Worm (Caenorhabditis elegans) whole organism, mixed stage, embryonic: ENCODE data around the gene ceh-76.

ENCODE experiments used
- M03D4.4 ChIP-seq: sonication (generic microtip); optimal IDR thresholded peaks from 2 replicates; lab custom pipeline; 2017; ENCODE audit warnings: mild to moderate bottlenecking, missing genetic modification characterization, missing compliant biosample characterization
- bed-3 ChIP-seq: fragments of 200-800 bp; sonication (Bioruptor generic); optimal IDR thresholded peaks from 3 replicates; lab custom pipeline; 2018; ENCODE audit warnings: mild to moderate bottlenecking, missing genetic modification characterization, moderate library complexity, missing compliant biosample characterization
- blmp-1 ChIP-seq: fragments of 150-350 bp; optimal IDR thresholded peaks from 2 replicates; lab custom pipeline; 2014; ENCODE audit warnings: missing biosample characterization, missing genetic modification characterization
- ceh-39 ChIP-seq: fragments of 150-350 bp; optimal IDR thresholded peaks from 2 replicates; lab custom pipeline; 2014; ENCODE audit warnings: missing biosample characterization, missing genetic modification characterization
- ceh-43 ChIP-seq: fragments of 200-800 bp; sonication (Bioruptor generic); optimal IDR thresholded peaks from 2 replicates; lab custom pipeline; 2018; ENCODE audit warnings: mild to moderate bottlenecking, missing genetic modification characterization, moderate library complexity, missing compliant biosample characterization
- ceh-83 ChIP-seq: fragments of 200-800 bp; sonication (Bioruptor generic); optimal IDR thresholded peaks from 2 replicates; lab custom pipeline; 2018; ENCODE audit warnings: mild to moderate bottlenecking, missing genetic modification characterization, missing compliant biosample characterization
- ces-1 ChIP-seq: fragments of 150-350 bp; optimal IDR thresholded peaks from 2 replicates; lab custom pipeline; 2014; ENCODE audit warnings: missing biosample characterization, missing genetic modification reagents, missing genetic modification characterization
- drap-1 ChIP-seq: fragments of 200-800 bp; sonication (Bioruptor generic); optimal IDR thresholded peaks from 3 replicates; lab custom pipeline; 2018; ENCODE audit warnings: mild to moderate bottlenecking, missing genetic modification characterization, missing compliant biosample characterization
- elt-1 ChIP-seq: sonication (generic microtip); optimal IDR thresholded peaks from 2 replicates; lab custom pipeline; 2017; ENCODE audit warnings: missing genetic modification characterization, mild to moderate bottlenecking, missing compliant biosample characterization, antibody characterized with exemption, moderate library complexity, borderline replicate concordance; ENCODE audit not compliant: insufficient read depth
- elt-3 ChIP-seq: fragments of 150-350 bp; optimal IDR thresholded peaks from 2 replicates; lab custom pipeline; 2014; ENCODE audit warnings: missing biosample characterization, missing genetic modification characterization
- ham-2 ChIP-seq: fragments of 200-800 bp; sonication (Bioruptor generic); optimal IDR thresholded peaks from 2 replicates; lab custom pipeline; 2018; ENCODE audit warnings: mild to moderate bottlenecking, missing genetic modification characterization, missing compliant biosample characterization
- hlh-1 ChIP-seq: fragments of 150-350 bp; optimal IDR thresholded peaks from 2 replicates; lab custom pipeline; 2014; ENCODE audit warnings: missing biosample characterization, missing genetic modification reagents, missing genetic modification characterization
- lin-13 ChIP-seq: fragments of 150-350 bp; optimal IDR thresholded peaks from 2 replicates; lab custom pipeline; 2014; ENCODE audit warnings: missing biosample characterization, missing genetic modification characterization
- lsy-2 ChIP-seq: fragments of 150-350 bp; optimal IDR thresholded peaks from 2 replicates; lab custom pipeline; 2014; ENCODE audit warnings: missing biosample characterization, missing genetic modification characterization
- mab-5 ChIP-seq: fragments of 150-350 bp; optimal IDR thresholded peaks from 2 replicates; lab custom pipeline; 2014; ENCODE audit warnings: missing biosample characterization, missing genetic modification characterization
- mep-1 ChIP-seq: fragments of 150-350 bp; optimal IDR thresholded peaks from 2 replicates; lab custom pipeline; 2017; ENCODE audit warnings: missing biosample characterization, missing genetic modification reagents, missing genetic modification characterization, inconsistent platforms
- mls-2 ChIP-seq: sonication (generic microtip); optimal IDR thresholded peaks from 2 replicates; lab custom pipeline; 2016; ENCODE audit warnings: mild to moderate bottlenecking, missing genetic modification characterization, moderate library complexity, missing compliant biosample characterization
- nhr-12 ChIP-seq: fragments of 150-350 bp; optimal IDR thresholded peaks from 2 replicates; lab custom pipeline; 2014; ENCODE audit warnings: missing biosample characterization, missing genetic modification characterization
- nhr-2 ChIP-seq: fragments of 150-350 bp; optimal IDR thresholded peaks from 2 replicates; lab custom pipeline; 2014; ENCODE audit warnings: missing biosample characterization, missing genetic modification characterization
- nhr-237 ChIP-seq: fragments of 150-350 bp; optimal IDR thresholded peaks from 2 replicates; lab custom pipeline; 2014; ENCODE audit warnings: missing biosample characterization, missing genetic modification characterization
- nhr-28 ChIP-seq: fragments of 150-350 bp; optimal IDR thresholded peaks from 2 replicates; lab custom pipeline; 2014; ENCODE audit warnings: missing biosample characterization, missing genetic modification characterization
- sem-2 ChIP-seq: fragments of 200-800 bp; sonication (Bioruptor generic); optimal IDR thresholded peaks from 2 replicates; lab custom pipeline; 2018; ENCODE audit warnings: mild to moderate bottlenecking, missing genetic modification characterization, missing compliant biosample characterization
- snpc-4 ChIP-seq: fragments of 150-350 bp; optimal IDR thresholded peaks from 2 replicates; lab custom pipeline; 2014; ENCODE audit warnings: missing biosample characterization, missing genetic modification characterization
- sptf-1 ChIP-seq: sonication (generic microtip); optimal IDR thresholded peaks from 2 replicates; lab custom pipeline; 2017; ENCODE audit warnings: mild to moderate bottlenecking, missing genetic modification characterization, moderate library complexity, missing compliant biosample characterization
- tbx-8 ChIP-seq: fragments of 200-800 bp; sonication (Bioruptor generic); optimal IDR thresholded peaks from 2 replicates; lab custom pipeline; 2018; ENCODE audit warnings: mild to moderate bottlenecking, missing genetic modification characterization, moderate library complexity, missing compliant biosample characterization
- unc-120 ChIP-seq: sonication (generic microtip); optimal IDR thresholded peaks from 2 replicates; lab custom pipeline; 2017; ENCODE audit warnings: missing genetic modification characterization, missing compliant biosample characterization; ENCODE audit not compliant: poor library complexity, severe bottlenecking
- unc-62 ChIP-seq: fragments of 150-350 bp; optimal IDR thresholded peaks from 2 replicates; lab custom pipeline; 2014; ENCODE audit warnings: missing biosample characterization, missing genetic modification reagents, missing genetic modification characterization
- zip-8 ChIP-seq: fragments of 150-350 bp; optimal IDR thresholded peaks from 2 replicates; lab custom pipeline; 2014; ENCODE audit warnings: missing biosample characterization, missing genetic modification characterization
- ztf-11 ChIP-seq: fragments of 150-350 bp; optimal IDR thresholded peaks from 2 replicates; lab custom pipeline; 2014; ENCODE audit warnings: missing biosample characterization, missing genetic modification characterization

The ceh-76 gene

ce11 chrV:8013901-8014388, 19.5 kb upstream of the ceh-76 start, which contains the start of gene Y97E10AR.6:
Y97E10AR.6 (minus strand) TSS chrV:8013951.
- TF ChIP-seq unc-120, result peak; percentile 28
- TF ChIP-seq elt-1, result no peak
- no peak for TF ChIP-seq unc-62
- no peak for TF ChIP-seq zip-8
- no peak for TF ChIP-seq elt-3 (tag; lab: Kevin White, UChicago)
- no peak for TF ChIP-seq sem-2
- TF ChIP-seq snpc-4 (tag; lab: Kevin White, UChicago), result no peak
- no peak for TF ChIP-seq ceh-39 (tag; lab: Kevin White, UChicago)
- TF ChIP-seq mep-1, result no peak
- peak; percentile 47 for TF ChIP-seq ces-1

- no peak for TF ChIP-seq hlh-1 (tag; lab: Kevin White, UChicago)
- TF ChIP-seq ceh-43, result no peak
- TF ChIP-seq elt-3 (tag; lab: Kevin White, UChicago), result no peak
- no peak for TF ChIP-seq ztf-11 (tag; lab: Kevin White, UChicago)
- TF ChIP-seq ceh-39 (tag; lab: Kevin White, UChicago), result no peak
- no peak for TF ChIP-seq ces-1
- TF ChIP-seq mab-5 (tag; lab: Kevin White, UChicago), result no peak
- no peak for TF ChIP-seq tbx-8
- no peak for TF ChIP-seq nhr-28 (tag; lab: Kevin White, UChicago)
- TF ChIP-seq ham-2 (GFP tag; lab: Kevin White, UChicago), result no peak
- TF ChIP-seq sptf-1 (tag; lab: Kevin White, UChicago), result no peak
- TF ChIP-seq mls-2 (tag; lab: Kevin White, UChicago), result no peak
- TF ChIP-seq unc-120, result no peak
- TF ChIP-seq nhr-12 (tag; lab: Kevin White, UChicago), result no peak
- TF ChIP-seq snpc-4 (tag; lab: Kevin White, UChicago), result no peak
- no peak for TF ChIP-seq nhr-2 (tag; lab: Kevin White, UChicago)
- no peak for TF ChIP-seq nhr-237 (tag; lab: Kevin White, UChicago)
- no peak for TF ChIP-seq M03D4.4 (tag; lab: Kevin White, UChicago)
- TF ChIP-seq sem-2, result no peak
Observed at ce11 chrV:8012032-8012431, 17.6 kb upstream of the ceh-76 start, which contains the start of gene rpb-9. rpb-9 (minus strand) TSS chrV:8012345.

DNA sequence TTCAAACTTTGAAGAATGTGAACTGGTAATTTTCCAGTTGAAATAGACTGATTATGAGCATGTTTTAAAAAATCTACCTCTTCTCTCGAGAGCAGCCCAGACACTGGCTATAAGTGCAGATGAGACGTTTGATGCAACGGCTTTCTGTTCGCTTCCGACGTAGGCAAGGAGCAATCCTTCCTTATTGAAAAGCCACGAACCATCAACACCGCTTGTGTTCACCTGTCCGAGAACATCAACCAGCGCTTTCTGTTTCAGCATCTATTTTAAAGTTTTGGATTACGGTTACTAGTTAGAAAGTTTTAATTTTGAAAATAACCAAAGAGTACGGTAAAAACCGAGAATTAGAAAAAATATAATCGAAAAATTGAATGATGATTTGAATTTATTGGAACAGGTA, 16.4 kb upstream of the ceh-76 start, which contains the start of gene lmtr-2:
TSS of gene lmtr-2 (minus strand) at position 261 of the 400 bp plus-strand sequence.
- TF ChIP-seq ham-2 (GFP tag; lab: Kevin White, UChicago) (no peak), lsy-2 (no peak), mep-1 (no peak), lin-13 (tag; lab: Kevin White, UChicago) (no peak), blmp-1 (no peak), tbx-8 (no peak), snpc-4 (tag; lab: Kevin White, UChicago) (no peak), bed-3 (GFP tag; lab: Kevin White, UChicago) (no peak), mls-2 (tag; lab: Kevin White, UChicago) (no peak)

DNA sequence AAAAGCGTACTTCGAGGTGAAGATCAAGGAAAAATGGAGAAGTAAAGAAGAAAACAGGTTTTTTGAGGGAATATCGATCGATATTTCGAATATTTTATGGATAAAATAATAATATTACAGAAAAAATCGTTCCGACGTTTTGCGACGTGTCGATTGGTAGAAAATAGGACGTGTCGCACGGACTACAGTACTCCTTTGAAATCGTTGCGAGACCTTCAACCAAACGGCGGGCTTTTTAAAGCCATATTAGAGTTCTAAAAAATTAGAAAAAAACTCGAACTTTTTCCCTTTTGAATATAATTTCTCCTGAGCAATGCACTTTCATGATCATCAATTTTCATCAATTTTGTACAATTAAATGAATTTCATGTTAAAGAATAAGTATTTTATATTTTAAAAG, 15.6 kb upstream of the ceh-76 start, which contains the start of gene Y97E10AR.4:
TSS of gene Y97E10AR.4 (minus strand) at position 131 of the 400 bp plus-strand sequence.
- no peak for TF ChIP-seq ceh-43
- TF ChIP-seq hlh-1 (tag; lab: Kevin White, UChicago), result no peak
- no peak for TF ChIP-seq elt-3 (tag; lab: Kevin White, UChicago)
- TF ChIP-seq nhr-2 (tag; lab: Kevin White, UChicago), result no peak
- no peak for TF ChIP-seq drap-1 (GFP tag; lab: Kevin White, UChicago)
- no peak for TF ChIP-seq sptf-1 (tag; lab: Kevin White, UChicago)
- TF ChIP-seq mep-1, result no peak
- no peak for TF ChIP-seq nhr-237 (tag; lab: Kevin White, UChicago)

- TF ChIP-seq hlh-1 (tag; lab: Kevin White, UChicago), result no peak
- peak; percentile 73 for TF ChIP-seq ces-1
Observed at ce11 chrV:8007460-8008292, 13.2 kb upstream of the ceh-76 start, which contains the start of gene Y97E10AR.3. Y97E10AR.3 (minus strand) TSS chrV:8007510.

ce11 chrV:8005000-8005399, 10.5 kb upstream of the ceh-76 start, which contains the start of gene Y97E10AR.8:
Y97E10AR.8 (plus strand) TSS chrV:8005300.
- TF ChIP-seq mls-2 (tag; lab: Kevin White, UChicago) (no peak), elt-1 (no peak), snpc-4 (tag; lab: Kevin White, UChicago) (no peak), ceh-39 (tag; lab: Kevin White, UChicago) (no peak), hlh-1 (tag; lab: Kevin White, UChicago) (no peak), ceh-83 (GFP tag; lab: Kevin White, UChicago) (no peak), ces-1 (no peak), elt-3 (tag; lab: Kevin White, UChicago) (no peak)
